Fruit fly (Drosophila melanogaster): ENCODE results near the gene Fadd.

The Fadd gene

dm6 chr3R:22034160-22034742 is at the start of gene Fadd, which contains the start of the genes CG45099, CG6015 and pit:
TSS of gene Fadd (plus strand) at chr3R:22034455.
TSS of gene CG45099 (minus strand) at chr3R:22034286.
TSS of gene CG6015 (minus strand) at chr3R:22034286.
TSS of gene pit (plus strand) at chr3R:22034298.
- TF ChIP-seq CG1621 (tag; optimal IDR thresholded peaks at IDR 0.05) (no peak), CG6792 (GFP tag; optimal IDR thresholded peaks at IDR 0.05) (no peak), Gug (GFP tag; IDR thresholded peaks at IDR 0.05) (no peak), Eip78C (GFP tag) (peak; percentile 70), esn (GFP tag; optimal IDR thresholded peaks at IDR 0.05) (peak; percentile 30)

- TF ChIP-seq CG1621 (tag; optimal IDR thresholded peaks at IDR 0.05) (no peak), dsx (GFP tag; optimal IDR thresholded peaks at IDR 0.05; ENCODE audit: poor library complexity, severe bottlenecking) (no peak), CG11762 (GFP tag; optimal IDR thresholded peaks at IDR 0.05; ENCODE audit: insufficient read depth) (no peak), CG6276 (GFP tag; optimal IDR thresholded peaks at IDR 0.05) (no peak), svp (GFP tag) (peak; percentile 23), Eip78C (GFP tag) (peak; percentile 70), CG8319 (GFP tag; optimal IDR thresholded peaks at IDR 0.05) (no peak), achi (GFP tag; optimal IDR thresholded peaks at IDR 0.05) (peak; percentile 16), CG31627 (GFP tag; optimal IDR thresholded peaks at IDR 0.05) (no peak), CG4318 (GFP tag; optimal IDR thresholded peaks at IDR 0.05) (peak; percentile 15), CG11902 (GFP tag; optimal IDR thresholded peaks at IDR 0.05) (no peak), Sox15 (GFP tag; optimal IDR thresholded peaks at IDR 0.05) (no peak), CG11294 (GFP tag; IDR thresholded peaks at IDR 0.05) (no peak), OdsH (GFP tag; optimal IDR thresholded peaks at IDR 0.05) (peak; percentile 4), Hr38 (GFP tag; optimal IDR thresholded peaks at IDR 0.05) (no peak), CG34406 (GFP tag; optimal IDR thresholded peaks at IDR 0.05) (no peak), CG32006 (GFP tag; optimal IDR thresholded peaks at IDR 0.05) (peak; percentile 73), CG6163 (GFP tag; IDR thresholded peaks at IDR 0.05) (peak; percentile 51; the same call in 2 of the 3 replicates), CG8119 (GFP tag; IDR thresholded peaks at IDR 0.05) (peak; percentile 57; the same call in 1 of the 3 replicates), CG7368 (GFP tag; optimal IDR thresholded peaks at IDR 0.05) (no peak), lz (GFP tag; optimal IDR thresholded peaks at IDR 0.05) (no peak), Lpt (GFP tag; optimal IDR thresholded peaks at IDR 0.05) (no peak), Gug (GFP tag; IDR thresholded peaks at IDR 0.05) (peak; percentile 31; the same call in 1 of the 2 replicates), Smox (GFP tag; optimal IDR thresholded peaks at IDR 0.05) (no peak), cyc (GFP tag; optimal IDR thresholded peaks at IDR 0.05) (no peak), CG15336 (GFP tag; IDR thresholded peaks at IDR 0.05) (peak; percentile 51), CG8632 (GFP tag; optimal IDR thresholded peaks at IDR 0.05) (no peak), Sox102F (GFP tag; optimal IDR thresholded peaks at IDR 0.05) (no peak), CG9139 (GFP tag; optimal IDR thresholded peaks at IDR 0.05) (no peak), eg (GFP tag; IDR thresholded peaks at IDR 0.05) (peak; percentile 61; the same call in 2 of the 3 replicates), Eip93F (GFP tag; optimal IDR thresholded peaks at IDR 0.05) (no peak), dac (GFP tag; optimal IDR thresholded peaks at IDR 0.05) (no peak), Blimp-1 (GFP tag; optimal IDR thresholded peaks at IDR 0.05) (no peak), spab (GFP tag; optimal IDR thresholded peaks at IDR 0.05) (no peak), ss (GFP tag; optimal IDR thresholded peaks at IDR 0.05) (no peak), CG10631 (GFP tag; optimal IDR thresholded peaks at IDR 0.05) (peak; percentile 4), CG3919 (GFP tag; optimal IDR thresholded peaks at IDR 0.05) (no peak), fkh (GFP tag; optimal IDR thresholded peaks at IDR 0.05) (no peak), salr (GFP tag; optimal IDR thresholded peaks at IDR 0.05) (peak in 1 of 2 experiments; percentile 3), fd59A (GFP tag; optimal IDR thresholded peaks at IDR 0.05) (no peak), Hr4 (GFP tag; optimal IDR thresholded peaks at IDR 0.05) (peak; percentile 40)
Observed at dm6 chr3R:21987546-21987945, 46.7 kb upstream of the Fadd start.

Data from whole organism, prepupa.